Worm (Caenorhabditis elegans): Measurements from ENCODE around the gene ZK856.18.

ZK856.18 gene

ce11 chrV:10228360-10228759 is 42.6 kb upstream of the ZK856.18 start, which contains the start of gene fipr-4:
TSS of gene fipr-4 (minus strand) at chrV:10228460.
- TF ChIP-seq egl-27 (tag; optimal IDR thresholded peaks at IDR 0.05): no peak
- TF ChIP-seq ceh-82 (tag; optimal IDR thresholded peaks at IDR 0.05): no peak
- TF ChIP-seq zfp-2 (tag; optimal IDR thresholded peaks at IDR 0.05): no peak
- TF ChIP-seq skn-1 (tag; optimal IDR thresholded peaks at IDR 0.05): no peak
- no peak for TF ChIP-seq set-16 (GFP tag; IDR thresholded peaks at IDR 0.05)
- TF ChIP-seq fos-1 (tag; optimal IDR thresholded peaks at IDR 0.05): no peak
- TF ChIP-seq F37D6.2 (tag; optimal IDR thresholded peaks at IDR 0.05): no peak
- TF ChIP-seq T20F7.1 (GFP tag; optimal IDR thresholded peaks at IDR 0.05): no peak
- TF ChIP-seq php-3 (GFP tag; IDR thresholded peaks at IDR 0.05): no peak
- TF ChIP-seq Y75B8A.6 (GFP tag; IDR thresholded peaks at IDR 0.05): no peak
- TF ChIP-seq ZK546.5 (tag; optimal IDR thresholded peaks at IDR 0.05): no peak
- TF ChIP-seq ceh-20 (GFP tag; IDR thresholded peaks at IDR 0.05): no peak
- TF ChIP-seq madf-5 (GFP tag; IDR thresholded peaks at IDR 0.05): no peak
- no peak for TF ChIP-seq zfp-3 (GFP tag; conservative IDR thresholded peaks at IDR 0.05)
- TF ChIP-seq fkh-10 (GFP tag; optimal IDR thresholded peaks at IDR 0.05): no peak
- no peak for TF ChIP-seq nhr-48 (tag; optimal IDR thresholded peaks at IDR 0.05)
- no peak for TF ChIP-seq Y105C5A.15 (GFP tag; IDR thresholded peaks at IDR 0.05)
- TF ChIP-seq lsy-2 (tag; optimal IDR thresholded peaks at IDR 0.05): no peak
- no peak for TF ChIP-seq spr-3 (GFP tag; optimal IDR thresholded peaks at IDR 0.05)
- no peak for TF ChIP-seq F10B5.3 (tag; optimal IDR thresholded peaks at IDR 0.05)

ce11 chrV:10227333-10227732 is 41.5 kb upstream of the ZK856.18 start, which contains the start of gene ttr-19:
TSS of gene ttr-19 (minus strand) at chrV:10227433.
- TF ChIP-seq php-3 (GFP tag; IDR thresholded peaks at IDR 0.05) (no peak), zip-2 (tag; optimal IDR thresholded peaks at IDR 0.05) (no peak), lir-3 (tag; optimal IDR thresholded peaks at IDR 0.05) (no peak), R02D3.7 (tag; optimal IDR thresholded peaks at IDR 0.05) (no peak), hlh-11 (tag; optimal IDR thresholded peaks at IDR 0.05) (no peak), daf-16 (GFP tag; optimal IDR thresholded peaks at IDR 0.05) (no peak), daf-16 (tag; optimal IDR thresholded peaks at IDR 0.05) (no peak), ama-1 (optimal IDR thresholded peaks at IDR 0.05) (no peak), Y5F2A.4 (GFP tag; optimal IDR thresholded peaks at IDR 0.05) (no peak), vab-7 (GFP tag; IDR thresholded peaks at IDR 0.05) (no peak), fkh-10 (GFP tag; optimal IDR thresholded peaks at IDR 0.05) (no peak), saeg-2 (GFP tag; IDR thresholded peaks at IDR 0.05) (no peak), zfp-3 (GFP tag; conservative IDR thresholded peaks at IDR 0.05) (no peak), pqm-1 (tag; optimal IDR thresholded peaks at IDR 0.05) (no peak), nhr-77 (tag; optimal IDR thresholded peaks at IDR 0.05) (no peak), F10B5.3 (tag; optimal IDR thresholded peaks at IDR 0.05) (no peak), ceh-28 (tag; optimal IDR thresholded peaks at IDR 0.05) (no peak)

- TF ChIP-seq madf-9 (GFP tag; conservative IDR thresholded peaks at IDR 0.05) (no peak), Y105C5A.15 (GFP tag; IDR thresholded peaks at IDR 0.05) (no peak), nhr-237 (tag; optimal IDR thresholded peaks at IDR 0.05) (no peak), nhr-28 (tag; optimal IDR thresholded peaks at IDR 0.05) (peak; percentile 39), dmd-9 (GFP tag; IDR thresholded peaks at IDR 0.05) (no peak), aly-2 (tag; optimal IDR thresholded peaks at IDR 0.05) (no peak), unc-130 (GFP tag; optimal IDR thresholded peaks at IDR 0.05) (no peak)
Measured at ce11 chrV:10225610-10226009, 39.8 kb upstream of the ZK856.18 start, which contains the start of gene daf-36. TSS of gene daf-36 (minus strand) at chrV:10225710.

ce11 chrV:10224619-10225018 is 38.8 kb upstream of the ZK856.18 start:
- TF ChIP-seq mes-2 (tag; optimal IDR thresholded peaks at IDR 0.05; ENCODE audit: poor library complexity, severe bottlenecking): no peak
- TF ChIP-seq nhr-11 (tag; optimal IDR thresholded peaks at IDR 0.05): no peak
- no peak for TF ChIP-seq nhr-102 (tag; optimal IDR thresholded peaks at IDR 0.05)
- no peak for TF ChIP-seq Y105C5A.15 (GFP tag; IDR thresholded peaks at IDR 0.05)
- peak; percentile 73 for TF ChIP-seq pqm-1 (tag; optimal IDR thresholded peaks at IDR 0.05)
- no peak for TF ChIP-seq rbr-2 (tag; optimal IDR thresholded peaks at IDR 0.05)
- TF ChIP-seq ztf-11 (tag; optimal IDR thresholded peaks at IDR 0.05): no peak
- TF ChIP-seq skn-1 (tag; optimal IDR thresholded peaks at IDR 0.05): no peak
- TF ChIP-seq nhr-28 (tag; optimal IDR thresholded peaks at IDR 0.05): peak; percentile 76
- no peak for TF ChIP-seq mdt-29 (GFP tag; IDR thresholded peaks at IDR 0.05)

Measured in whole organism, L4 larva.